Fruit fly (Drosophila melanogaster) whole organism, embryonic: ENCODE results near the gene CG31406.
A peak's percentile ranks its signal among the peaks of the same experiment; 100 is the strongest.

ENCODE experiments used
- Atf-2 ChIP-seq: fragments of 200-800 bp; sonication (Bioruptor generic); optimal IDR thresholded peaks from 2 replicates; lab custom pipeline; 2016; ENCODE audit warnings: missing biosample characterization, missing genetic modification characterization
- CG10321 ChIP-seq: fragments of 200-800 bp; sonication (Bioruptor generic); IDR thresholded peaks from 2 replicates; pipeline ENCODE4 v1.3.6; 2022; ENCODE audit warnings: missing biosample characterization, missing genetic modification characterization
- CG14860 ChIP-seq: fragments of 200-800 bp; sonication (Bioruptor generic); IDR thresholded peaks from 3 replicates; pipeline ENCODE4 v1.3.6; 2022; ENCODE audit warnings: missing biosample characterization, missing genetic modification characterization; ENCODE audit not compliant: partially characterized antibody
- CG17186 ChIP-seq: fragments of 200-800 bp; sonication (Bioruptor generic); optimal IDR thresholded peaks from 3 replicates; lab custom pipeline; 2017; ENCODE audit warnings: missing biosample characterization, missing genetic modification reagents, missing genetic modification characterization
- CG17361 ChIP-seq: fragments of 200-800 bp; sonication (Bioruptor generic); IDR thresholded peaks from 3 replicates; pipeline ENCODE4 v1.3.6; 2022; ENCODE audit warnings: missing biosample characterization, missing genetic modification characterization
- CG2889 ChIP-seq: fragments of 200-800 bp; sonication (Bioruptor generic); IDR thresholded peaks from 3 replicates; pipeline ENCODE4 v1.3.6; 2022; ENCODE audit warnings: missing biosample characterization, missing genetic modification characterization
- CG31365 ChIP-seq: fragments of 200-800 bp; sonication (Bioruptor generic); optimal IDR thresholded peaks from 2 replicates; lab custom pipeline; 2018; ENCODE audit warnings: missing biosample characterization, mild to moderate bottlenecking, missing genetic modification characterization
- CG3995 ChIP-seq: fragments of 200-800 bp; sonication (Bioruptor generic); optimal IDR thresholded peaks from 3 replicates; lab custom pipeline; 2016; ENCODE audit warnings: missing biosample characterization, missing genetic modification characterization
- CG6689 ChIP-seq: fragments of 200-800 bp; sonication (Bioruptor generic); IDR thresholded peaks from 2 replicates; pipeline ENCODE4 v1.3.6; 2022; ENCODE audit warnings: missing biosample characterization, missing genetic modification characterization
- CG7745 ChIP-seq: fragments of 200-800 bp; sonication (Bioruptor generic); optimal IDR thresholded peaks from 2 replicates; lab custom pipeline; 2018; ENCODE audit warnings: missing biosample characterization, mild to moderate bottlenecking, missing genetic modification characterization, moderate library complexity
- D19A ChIP-seq: fragments of 200-800 bp; optimal IDR thresholded peaks from 3 replicates; lab custom pipeline; 2019; ENCODE audit warnings: missing biosample characterization, mild to moderate bottlenecking, missing genetic modification characterization, moderate library complexity
- Dad ChIP-seq: fragments of 200-800 bp; sonication (Bioruptor generic); optimal IDR thresholded peaks from 3 replicates; lab custom pipeline; 2016; ENCODE audit warnings: missing biosample characterization, missing genetic modification characterization
- Dip3 ChIP-seq: fragments of 200-800 bp; sonication (Bioruptor generic); optimal IDR thresholded peaks from 3 replicates; lab custom pipeline; 2016; ENCODE audit warnings: missing biosample characterization, missing genetic modification characterization
- Dp ChIP-seq: fragments of 200-800 bp; sonication (Bioruptor generic); optimal IDR thresholded peaks from 2 replicates; lab custom pipeline; 2018; ENCODE audit warnings: missing biosample characterization, mild to moderate bottlenecking, missing genetic modification characterization, moderate library complexity
- E2f1 ChIP-seq: fragments of 200-800 bp; sonication (Bioruptor generic); IDR thresholded peaks from 2 replicates; pipeline ENCODE4 v1.3.6; 2022; ENCODE audit warnings: missing biosample characterization, missing genetic modification characterization
- Gsc ChIP-seq: fragments of 200-800 bp; sonication (Bioruptor generic); IDR thresholded peaks from 2 replicates; pipeline ENCODE4 v1.3.6; 2022; ENCODE audit warnings: missing biosample characterization, missing genetic modification characterization
- Hey ChIP-seq: fragments of 200-800 bp; sonication (Bioruptor generic); optimal IDR thresholded peaks from 3 replicates; lab custom pipeline; 2018; ENCODE audit warnings: missing biosample characterization, mild to moderate bottlenecking, missing genetic modification characterization
- Hmx ChIP-seq: fragments of 200-800 bp; sonication (Bioruptor generic); optimal IDR thresholded peaks from 2 replicates; lab custom pipeline; 2016; ENCODE audit warnings: missing biosample characterization, missing genetic modification characterization
- Hr51 ChIP-seq, 2 experiments: fragments of 200-800 bp; sonication (Bioruptor generic); optimal IDR thresholded peaks; 2 replicates in 1 of 2; 3 replicates in 1 of 2; lab custom pipeline; 2016 to 2018; ENCODE audit warnings: missing biosample characterization in 2 of 2, missing genetic modification characterization in 2 of 2, mild to moderate bottlenecking in 1 of 2, moderate library complexity in 1 of 2
- Neu2 ChIP-seq: fragments of 200-800 bp; sonication (Bioruptor generic); optimal IDR thresholded peaks from 3 replicates; lab custom pipeline; 2016; ENCODE audit warnings: missing biosample characterization, missing genetic modification characterization, borderline replicate concordance
- Nf-YA ChIP-seq: fragments of 200-800 bp; sonication (Bioruptor generic); IDR thresholded peaks from 2 replicates; pipeline ENCODE4 v1.3.6; 2022; ENCODE audit warnings: missing biosample characterization, missing genetic modification characterization
- Scr ChIP-seq: fragments of 200-800 bp; sonication (Bioruptor generic); IDR thresholded peaks from 2 replicates; pipeline ENCODE4 v1.3.6; 2022; ENCODE audit warnings: missing biosample characterization, missing genetic modification characterization; ENCODE audit not compliant: partially characterized antibody
- Side ChIP-seq: fragments of 200-800 bp; sonication (Bioruptor generic); optimal IDR thresholded peaks from 2 replicates; lab custom pipeline; 2016; ENCODE audit warnings: missing biosample characterization, missing genetic modification characterization
- Spps ChIP-seq: fragments of 200-800 bp; sonication (Bioruptor generic); optimal IDR thresholded peaks from 2 replicates; lab custom pipeline; 2018; ENCODE audit warnings: missing biosample characterization, mild to moderate bottlenecking, missing genetic modification characterization
- Taf1 ChIP-seq: fragments of 200-800 bp; sonication (Bioruptor generic); IDR thresholded peaks from 2 replicates; pipeline ENCODE4 v1.3.6; 2022; ENCODE audit warnings: missing biosample characterization, missing genetic modification characterization
- abd-A ChIP-seq: fragments of 200-800 bp; sonication (Bioruptor generic); optimal IDR thresholded peaks from 3 replicates; lab custom pipeline; 2019; ENCODE audit warnings: missing biosample characterization, mild to moderate bottlenecking, missing genetic modification characterization, moderate library complexity
- ac ChIP-seq: fragments of 200-800 bp; sonication (Bioruptor generic); optimal IDR thresholded peaks from 3 replicates; lab custom pipeline; 2017; ENCODE audit warnings: missing biosample characterization, mild to moderate bottlenecking, missing genetic modification characterization
- ash1 ChIP-seq: fragments of 200-800 bp; sonication (Bioruptor generic); optimal IDR thresholded peaks from 2 replicates; lab custom pipeline; 2018; ENCODE audit warnings: missing biosample characterization, mild to moderate bottlenecking, missing genetic modification characterization
- az2 ChIP-seq: fragments of 200-800 bp; sonication (Bioruptor generic); optimal IDR thresholded peaks from 3 replicates; lab custom pipeline; 2016; ENCODE audit warnings: missing biosample characterization, missing genetic modification characterization
- cato ChIP-seq: fragments of 200-800 bp; sonication (Bioruptor generic); optimal IDR thresholded peaks from 2 replicates; lab custom pipeline; 2016; ENCODE audit warnings: missing biosample characterization, missing genetic modification characterization, borderline replicate concordance
- caup ChIP-seq: fragments of 200-800 bp; sonication (Bioruptor generic); optimal IDR thresholded peaks from 3 replicates; lab custom pipeline; 2017; ENCODE audit warnings: missing biosample characterization, mild to moderate bottlenecking, missing genetic modification characterization, moderate library complexity; ENCODE audit not compliant: severe bottlenecking
- crp ChIP-seq, 2 experiments: fragments of 200-800 bp; sonication (Bioruptor generic); optimal IDR thresholded peaks; 2 replicates in 1 of 2; 3 replicates in 1 of 2; lab custom pipeline; 2017; ENCODE audit warnings: missing biosample characterization in 2 of 2, missing genetic modification characterization in 2 of 2, mild to moderate bottlenecking in 1 of 2, moderate library complexity in 1 of 2
- esg ChIP-seq: fragments of 200-800 bp; sonication (Bioruptor generic); conservative IDR thresholded peaks from 2 replicates; pipeline ENCODE4 v1.3.6; 2022; ENCODE audit warnings: missing biosample characterization, missing genetic modification characterization
- eve ChIP-seq, 2 experiments: fragments of >200 bp; optimal IDR thresholded peaks; 2 replicates each; lab custom pipeline; 2017; ENCODE audit warnings: missing biosample characterization in 2 of 2, missing genetic modification characterization in 2 of 2
- fd64A ChIP-seq: fragments of 200-800 bp; sonication (Bioruptor generic); optimal IDR thresholded peaks from 3 replicates; lab custom pipeline; 2018; ENCODE audit warnings: missing biosample characterization, mild to moderate bottlenecking, missing genetic modification characterization
- gcm ChIP-seq: fragments of 200-800 bp; sonication (Bioruptor generic); optimal IDR thresholded peaks from 2 replicates; lab custom pipeline; 2019; ENCODE audit warnings: missing biosample characterization, mild to moderate bottlenecking, missing genetic modification characterization, moderate library complexity
- gem ChIP-seq: fragments of 200-800 bp; sonication (Bioruptor generic); optimal IDR thresholded peaks from 2 replicates; lab custom pipeline; 2019; ENCODE audit warnings: missing biosample characterization, mild to moderate bottlenecking, missing genetic modification characterization, moderate library complexity
- gt ChIP-seq: fragments of 200-800 bp; sonication (Bioruptor generic); IDR thresholded peaks from 2 replicates; pipeline ENCODE4 v1.3.6; 2022; ENCODE audit warnings: missing biosample characterization, missing genetic modification characterization
- hkb ChIP-seq, 2 experiments: fragments of 200-800 bp in 1 of 2; fragments of >200 bp in 1 of 2; sonication (Bioruptor generic) in 1 of 2; IDR thresholded peaks in 1 of 2; optimal IDR thresholded peaks in 1 of 2; 2 replicates each; pipeline versions ENCODE4 v1.3.6 to Lab custom; 2017 to 2022; ENCODE audit warnings: missing biosample characterization in 1 of 2, missing genetic modification characterization in 1 of 2
- jing ChIP-seq: fragments of 200-800 bp; sonication (Bioruptor generic); optimal IDR thresholded peaks from 2 replicates; lab custom pipeline; 2018; ENCODE audit warnings: missing biosample characterization, mild to moderate bottlenecking, missing genetic modification characterization
- odd ChIP-seq: fragments of 200-800 bp; sonication (Bioruptor generic); optimal IDR thresholded peaks from 2 replicates; lab custom pipeline; 2017; ENCODE audit warnings: missing biosample characterization, mild to moderate bottlenecking, missing genetic modification characterization
- pan ChIP-seq, 4 experiments: fragments of >200 bp in 3 of 4; fragments of 200-800 bp in 1 of 4; sonication (Bioruptor generic) in 1 of 4; optimal IDR thresholded peaks in 3 of 4; IDR thresholded peaks in 1 of 4; 2 replicates each; pipeline versions ENCODE4 v1.3.6 to Lab custom; 2017 to 2022; ENCODE audit warnings: missing biosample characterization in 2 of 4, missing genetic modification characterization in 2 of 4, mixed read lengths in 1 of 4
- sob ChIP-seq: fragments of 200-800 bp; sonication (Bioruptor generic); IDR thresholded peaks from 2 replicates; pipeline ENCODE4 v1.3.6; 2022; ENCODE audit warnings: missing biosample characterization, missing genetic modification characterization
- tap ChIP-seq: fragments of 200-800 bp; optimal IDR thresholded peaks from 3 replicates; lab custom pipeline; 2019; ENCODE audit warnings: missing biosample characterization, mild to moderate bottlenecking, missing genetic modification characterization, moderate library complexity
- toy ChIP-seq: fragments of 200-800 bp; sonication (Bioruptor generic); IDR thresholded peaks from 2 replicates; pipeline ENCODE4 v1.3.6; 2022; ENCODE audit warnings: missing biosample characterization, missing genetic modification characterization
- vfl ChIP-seq: fragments of 200-800 bp; sonication (Bioruptor generic); optimal IDR thresholded peaks from 2 replicates; lab custom pipeline; 2016; ENCODE audit warnings: missing biosample characterization, missing genetic modification characterization
- vnd ChIP-seq: fragments of 200-800 bp; sonication (Bioruptor generic); IDR thresholded peaks from 3 replicates; pipeline ENCODE4 v1.3.6; 2022; ENCODE audit warnings: missing biosample characterization, missing genetic modification characterization; ENCODE audit not compliant: partially characterized antibody

The CG31406 gene

dm6 chr3R:10388128-10389026 is 39.8 kb downstream of the CG31406 start, which contains the start of gene cwo (continued):
- TF ChIP-seq Neu2 (GFP tag; lab: Kevin White, UChicago) (no peak), hkb (optimal IDR thresholded peaks at IDR 0.05; lab: Kevin White, UChicago) (no peak), hkb (GFP tag; IDR thresholded peaks at IDR 0.05; lab: Robert Waterston, UW) (no peak), vnd (GFP tag; lab: Robert Waterston, UW) (no peak), toy (GFP tag; lab: Robert Waterston, UW) (no peak), az2 (GFP tag; lab: Kevin White, UChicago) (no peak), jing (no peak), gem (tag; lab: Kevin White, UChicago) (peak; percentile 14), E2f1 (GFP tag; lab: Robert Waterston, UW) (no peak), eve (GFP tag; optimal IDR thresholded peaks at IDR 0.05; lab: Kevin White, UChicago) (peak in 1 of 2 experiments; percentile 85), cato (GFP tag; lab: Kevin White, UChicago) (no peak), Dip3 (no peak), Scr (GFP tag; lab: Robert Waterston, UW) (no peak), Dp (GFP tag; lab: Kevin White, UChicago) (no peak), ac (GFP tag; lab: Kevin White, UChicago) (no peak), caup (peak; percentile 24), Gsc (GFP tag; lab: Robert Waterston, UW) (no peak), gcm (no peak), crp (GFP tag; optimal IDR thresholded peaks at IDR 0.05; lab: Kevin White, UChicago) (no peak), CG2889 (no peak), fd64A (peak; percentile 59), odd (GFP tag; lab: Kevin White, UChicago) (peak; percentile 35), pan (optimal IDR thresholded peaks at IDR 0.05; lab: Kevin White, UChicago) (no peak), pan (GFP tag; optimal IDR thresholded peaks at IDR 0.05 in 1 of 2, IDR thresholded peaks at IDR 0.05 in 1 of 2) (no peak), Dad (GFP tag; lab: Kevin White, UChicago) (no peak), CG6689 (no peak), CG31365 (tag; lab: Kevin White, UChicago) (peak; percentile 40), Spps (peak; percentile 4), vfl (GFP tag; lab: Kevin White, UChicago) (no peak), ash1 (GFP tag; lab: Kevin White, UChicago) (no peak), CG3995 (GFP tag; lab: Kevin White, UChicago) (peak; percentile 35), Hey (tag; lab: Kevin White, UChicago) (peak; percentile 54), CG10321 (no peak), gt (GFP tag; lab: Robert Waterston, UW) (no peak), Taf1 (no peak), abd-A (peak; percentile 78), Hmx (GFP tag; lab: Kevin White, UChicago) (no peak), CG14860 (no peak), sob (GFP tag; lab: Robert Waterston, UW) (no peak), Atf-2 (GFP tag; lab: Kevin White, UChicago) (no peak), Hr51 (GFP tag; optimal IDR thresholded peaks at IDR 0.05; lab: Kevin White, UChicago) (no peak), esg (GFP tag; lab: Robert Waterston, UW) (no peak), CG7745 (peak; percentile 2), tap (tag; lab: Kevin White, UChicago) (no peak), Nf-YA (GFP tag; lab: Robert Waterston, UW) (no peak), CG17186 (peak; percentile 5), Side (GFP tag; lab: Kevin White, UChicago) (peak; percentile 12), D19A (peak; percentile 89), CG17361 (GFP tag; lab: Robert Waterston, UW) (no peak)
